Fruit fly (Drosophila melanogaster): ENCODE data around the gene CG2604.

The CG2604 gene

dm6 chr3R:5211901-5212758 is 11.0 kb downstream of the CG2604 start (continued):
- TF ChIP-seq sna (GFP tag; IDR thresholded peaks at IDR 0.05; ENCODE audit: partially characterized antibody) = no peak
- TF ChIP-seq run (tag; optimal IDR thresholded peaks at IDR 0.05) = no peak
- peak; percentile 85 for TF ChIP-seq pum (GFP tag; optimal IDR thresholded peaks at IDR 0.05)
- peak; percentile 33 for TF ChIP-seq CG10431 (GFP tag; optimal IDR thresholded peaks at IDR 0.05)
- TF ChIP-seq B-H2 (GFP tag; optimal IDR thresholded peaks at IDR 0.05) = no peak
- peak in 1 of 3 experiments; percentile 96 for TF ChIP-seq lola (GFP tag; optimal IDR thresholded peaks at IDR 0.05)
- TF ChIP-seq Hmx (GFP tag; optimal IDR thresholded peaks at IDR 0.05) = no peak
- TF ChIP-seq CG10959 (GFP tag; IDR thresholded peaks at IDR 0.05) = peak; percentile 93
- peak; percentile 90 for TF ChIP-seq gem (tag; optimal IDR thresholded peaks at IDR 0.05)
- TF ChIP-seq CG2120 (GFP tag; optimal IDR thresholded peaks at IDR 0.05) = no peak
- TF ChIP-seq Rfx (GFP tag; IDR thresholded peaks at IDR 0.05) = no peak
- peak; percentile 41; the same call in 1 of the 3 replicates for TF ChIP-seq dysf (GFP tag; IDR thresholded peaks at IDR 0.05)
- no peak for TF ChIP-seq CG11456 (GFP tag; IDR thresholded peaks at IDR 0.05)
- peak; percentile 74 for TF ChIP-seq pb (GFP tag; optimal IDR thresholded peaks at IDR 0.05)
- TF ChIP-seq dmrt99B (tag; optimal IDR thresholded peaks at IDR 0.05) = peak; percentile 52
- no peak for TF ChIP-seq CG1832 (GFP tag; optimal IDR thresholded peaks at IDR 0.05)
- TF ChIP-seq Med (GFP tag) = peak; percentile 87
- peak; percentile 95 for TF ChIP-seq Xrp1 (GFP tag; IDR thresholded peaks at IDR 0.05)
- TF ChIP-seq aop (GFP tag; IDR thresholded peaks at IDR 0.05) = no peak
- TF ChIP-seq Usf (GFP tag; optimal IDR thresholded peaks at IDR 0.05) = peak; percentile 63
- TF ChIP-seq CG8388 (GFP tag; optimal IDR thresholded peaks at IDR 0.05) = peak; percentile 82
- TF ChIP-seq CG12071 (GFP tag; optimal IDR thresholded peaks at IDR 0.05) = no peak
- no peak for TF ChIP-seq Doc3 (GFP tag; IDR thresholded peaks at IDR 0.05; ENCODE audit: partially characterized antibody)
- no peak for TF ChIP-seq br (optimal IDR thresholded peaks at IDR 0.05)
- TF ChIP-seq vnd (GFP tag; IDR thresholded peaks at IDR 0.05; ENCODE audit: partially characterized antibody) = no peak
- TF ChIP-seq CG18011 (GFP tag; optimal IDR thresholded peaks at IDR 0.05) = no peak
- TF ChIP-seq CG8478 (optimal IDR thresholded peaks at IDR 0.05) = no peak
- TF ChIP-seq CG8765 (GFP tag; IDR thresholded peaks at IDR 0.05) = peak; percentile 86
- TF ChIP-seq ATbp (GFP tag; optimal IDR thresholded peaks at IDR 0.05) = peak; percentile 39
- peak; percentile 40 for TF ChIP-seq HLH54F (GFP tag; optimal IDR thresholded peaks at IDR 0.05)
- TF ChIP-seq CG12659 (GFP tag; optimal IDR thresholded peaks at IDR 0.05) = peak; percentile 11
- TF ChIP-seq tap (tag; optimal IDR thresholded peaks at IDR 0.05) = peak; percentile 48
- TF ChIP-seq ind (GFP tag; optimal IDR thresholded peaks at IDR 0.05) = peak; percentile 35
- TF ChIP-seq en (GFP tag; optimal IDR thresholded peaks at IDR 0.05) = peak; percentile 69
- TF ChIP-seq mam (GFP tag; optimal IDR thresholded peaks at IDR 0.05) = peak; percentile 3
- peak; percentile 58 for TF ChIP-seq CG13624 (GFP tag; optimal IDR thresholded peaks at IDR 0.05)
- TF ChIP-seq ac (GFP tag; optimal IDR thresholded peaks at IDR 0.05) = peak; percentile 93
- TF ChIP-seq CG11696 (GFP tag; IDR thresholded peaks at IDR 0.05) = no peak
- TF ChIP-seq slbo (GFP tag; IDR thresholded peaks at IDR 0.05) = no peak
- TF ChIP-seq otp (GFP tag; IDR thresholded peaks at IDR 0.05) = peak; percentile 68; the same call in 2 of the 3 replicates
- peak; percentile 90 for TF ChIP-seq Elba2 (GFP tag; optimal IDR thresholded peaks at IDR 0.05)
- TF ChIP-seq CG14441 (GFP tag; IDR thresholded peaks at IDR 0.05) = no peak
- peak; percentile 6 for TF ChIP-seq Meics (GFP tag; optimal IDR thresholded peaks at IDR 0.05)
- TF ChIP-seq CG8089 (GFP tag; optimal IDR thresholded peaks at IDR 0.05) = peak; percentile 74
- no peak for TF ChIP-seq CG3726 (GFP tag; IDR thresholded peaks at IDR 0.05)
- TF ChIP-seq Antp (GFP tag; optimal IDR thresholded peaks at IDR 0.05) = peak; percentile 80
- TF ChIP-seq CG4360 (GFP tag; IDR thresholded peaks at IDR 0.05) = no peak
- TF ChIP-seq Dref (GFP tag; IDR thresholded peaks at IDR 0.05) = no peak
- no peak for TF ChIP-seq Fer1 (GFP tag; optimal IDR thresholded peaks at IDR 0.05)
- TF ChIP-seq CG2712 (tag; optimal IDR thresholded peaks at IDR 0.05) = peak; percentile 95
